Fruit fly (Drosophila melanogaster): ENCODE measurements around the gene CDK2AP1.

CDK2AP1 gene

dm6 chrX:11108845-11109450, 28.7 kb upstream of the CDK2AP1 start (continued):
- TF ChIP-seq CG9727 (GFP tag; optimal IDR thresholded peaks at IDR 0.05), result no peak
- no peak for TF ChIP-seq Blimp-1 (GFP tag; optimal IDR thresholded peaks at IDR 0.05)
- TF ChIP-seq Antp (GFP tag; optimal IDR thresholded peaks at IDR 0.05), result no peak
- no peak for TF ChIP-seq nerfin-2 (GFP tag; IDR thresholded peaks at IDR 0.05; ENCODE audit: partially characterized antibody)
- TF ChIP-seq CG2889 (GFP tag; IDR thresholded peaks at IDR 0.05), result no peak
- no peak for TF ChIP-seq trh (GFP tag; optimal IDR thresholded peaks at IDR 0.05)
- no peak for TF ChIP-seq HmgD (GFP tag; optimal IDR thresholded peaks at IDR 0.05)
- no peak for TF ChIP-seq nmo (GFP tag; optimal IDR thresholded peaks at IDR 0.05)
- TF ChIP-seq eve (GFP tag; optimal IDR thresholded peaks at IDR 0.05), result no peak
- TF ChIP-seq Ada2b (GFP tag; IDR thresholded peaks at IDR 0.05), result no peak
- peak; percentile 23 for TF ChIP-seq CG12391 (tag; optimal IDR thresholded peaks at IDR 0.05)
- no peak for TF ChIP-seq CrebB (tag; optimal IDR thresholded peaks at IDR 0.05)
- no peak for TF ChIP-seq Kr (GFP tag; optimal IDR thresholded peaks at IDR 0.05)
- TF ChIP-seq CG8089 (GFP tag; optimal IDR thresholded peaks at IDR 0.05), result no peak
- no peak for TF ChIP-seq tna (GFP tag; IDR thresholded peaks at IDR 0.05; ENCODE audit: partially characterized antibody)
- TF ChIP-seq sens-2 (GFP tag; IDR thresholded peaks at IDR 0.05), result no peak
- TF ChIP-seq Dip3 (GFP tag; optimal IDR thresholded peaks at IDR 0.05), result no peak
- no peak for TF ChIP-seq CG1792 (GFP tag; optimal IDR thresholded peaks at IDR 0.05)
- TF ChIP-seq Hr3 (GFP tag; optimal IDR thresholded peaks at IDR 0.05), result no peak
- TF ChIP-seq dmrt11E (tag; optimal IDR thresholded peaks at IDR 0.05), result no peak
- no peak for TF ChIP-seq PHDP (tag; optimal IDR thresholded peaks at IDR 0.05)
- TF ChIP-seq CG34224 (GFP tag; IDR thresholded peaks at IDR 0.05; ENCODE audit: partially characterized antibody), result no peak
- no peak for TF ChIP-seq dpn (GFP tag; optimal IDR thresholded peaks at IDR 0.05)
- no peak for TF ChIP-seq CG3995 (GFP tag; optimal IDR thresholded peaks at IDR 0.05)
- no peak for TF ChIP-seq CG10565 (GFP tag; optimal IDR thresholded peaks at IDR 0.05)
- no peak for TF ChIP-seq pita (GFP tag; optimal IDR thresholded peaks at IDR 0.05)
- TF ChIP-seq TFAM (GFP tag; optimal IDR thresholded peaks at IDR 0.05), result no peak
- no peak for TF ChIP-seq Meics (GFP tag; optimal IDR thresholded peaks at IDR 0.05)
- TF ChIP-seq luna (GFP tag; optimal IDR thresholded peaks at IDR 0.05), result no peak
- TF ChIP-seq Oli (tag; optimal IDR thresholded peaks at IDR 0.05), result no peak
- TF ChIP-seq gsb-n (tag; optimal IDR thresholded peaks at IDR 0.05), result no peak
- TF ChIP-seq CG18262 (tag; optimal IDR thresholded peaks at IDR 0.05), result no peak
- TF ChIP-seq gem (tag; optimal IDR thresholded peaks at IDR 0.05), result no peak

- TF ChIP-seq Dref (GFP tag; IDR thresholded peaks at IDR 0.05) (no peak), CG31224 (GFP tag; IDR thresholded peaks at IDR 0.05) (no peak), Hr78 (GFP tag; optimal IDR thresholded peaks at IDR 0.05) (peak in 1 of 2 experiments; percentile 51), Deaf1 (tag; optimal IDR thresholded peaks at IDR 0.05) (no peak), Lim3 (GFP tag; IDR thresholded peaks at IDR 0.05) (no peak)
Measured at dm6 chrX:11109670-11110069, 28.0 kb upstream of the CDK2AP1 start.

dm6 chrX:11123561-11123960, 14.1 kb upstream of the CDK2AP1 start:
- TF ChIP-seq CG3281 (GFP tag; optimal IDR thresholded peaks at IDR 0.05) (no peak), NK7.1 (GFP tag; optimal IDR thresholded peaks at IDR 0.05) (no peak), CG8924 (tag; optimal IDR thresholded peaks at IDR 0.05) (peak; percentile 28), MTF-1 (GFP tag; optimal IDR thresholded peaks at IDR 0.05; ENCODE audit: borderline replicate concordance) (no peak), klu (GFP tag; IDR thresholded peaks at IDR 0.05) (no peak), Aef1 (GFP tag; IDR thresholded peaks at IDR 0.05) (no peak), Hr3 (GFP tag; optimal IDR thresholded peaks at IDR 0.05) (no peak), Hey (tag; optimal IDR thresholded peaks at IDR 0.05) (no peak), Elba2 (GFP tag; optimal IDR thresholded peaks at IDR 0.05) (peak; percentile 90), Dfd (GFP tag; optimal IDR thresholded peaks at IDR 0.05) (peak in 1 of 2 experiments; percentile 9), onecut (GFP tag; IDR thresholded peaks at IDR 0.05) (no peak), bab2 (GFP tag; optimal IDR thresholded peaks at IDR 0.05) (no peak), CG10274 (GFP tag; optimal IDR thresholded peaks at IDR 0.05) (no peak), CG33213 (GFP tag; optimal IDR thresholded peaks at IDR 0.05) (no peak)

Measured in whole organism, embryonic.